Worm (Caenorhabditis elegans): ENCODE measurements around the gene B0285.6.
A peak's percentile ranks its signal among the peaks of the same experiment; 100 is the strongest.
"Not testable (repeated sequence)": the region's sequence is repeated elsewhere in the genome, so short reads cannot be mapped to it uniquely, and the experiment has no call there.

DNA sequence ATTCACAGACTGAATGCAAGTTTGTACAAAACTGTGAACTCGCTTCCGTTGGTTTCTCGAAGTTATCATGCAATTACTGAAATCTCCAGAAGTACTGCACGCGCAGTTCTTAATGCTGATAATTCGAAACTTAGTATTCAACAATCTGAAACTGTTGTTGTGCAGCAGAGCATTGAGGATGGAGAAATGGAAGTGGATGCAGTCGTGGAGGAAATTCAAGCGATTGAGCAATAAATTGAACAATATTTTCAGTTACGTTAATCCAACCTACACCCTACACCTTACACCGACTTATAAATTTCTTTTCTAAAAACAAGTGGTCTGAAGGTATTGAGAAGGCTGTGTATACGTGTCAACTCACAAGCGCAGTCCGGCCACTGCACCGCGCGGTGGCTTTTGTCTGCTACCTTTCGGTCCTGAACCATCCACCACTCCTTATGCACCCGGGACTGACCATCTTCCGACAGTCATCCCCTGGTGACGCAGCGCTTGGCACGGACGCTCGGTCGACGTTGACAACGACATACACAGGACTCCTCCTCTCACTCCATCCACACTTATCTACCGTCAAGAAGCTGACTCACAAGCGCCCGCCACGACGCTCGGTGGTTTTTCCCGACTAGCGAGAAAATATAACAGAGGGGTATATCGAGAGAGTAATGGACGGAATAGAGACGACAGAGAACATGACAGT, 28.8 kb downstream of the B0285.6 start:
- not testable (repeated sequence) for TF ChIP-seq R02D3.7 (tag; optimal IDR thresholded peaks at IDR 0.05); unc-62 (tag; optimal IDR thresholded peaks at IDR 0.05); ceh-32 (tag; optimal IDR thresholded peaks at IDR 0.05; ENCODE audit: poor library complexity); ces-1 (GFP tag; optimal IDR thresholded peaks at IDR 0.05); nhr-6 (tag; optimal IDR thresholded peaks at IDR 0.05)
- TF ChIP-seq unc-62 (GFP tag; optimal IDR thresholded peaks at IDR 0.05 in 1 of 2) (peak in 1 of 2 experiments; percentile 66), nhr-41 (GFP tag; IDR thresholded peaks at IDR 0.05) (peak; percentile 78), mxl-2 (GFP tag; conservative IDR thresholded peaks at IDR 0.05) (0 out of 2 replicates have a peak, but pooled peaks have one; percentile 56), fkh-10 (GFP tag; optimal IDR thresholded peaks at IDR 0.05) (peak; percentile 4), php-3 (GFP tag; IDR thresholded peaks at IDR 0.05) (peak; percentile 48)

Measured in whole organism, L4 larva.